Worm (Caenorhabditis elegans): ENCODE measurements around the gene tofu-1.

tofu-1 gene

ce11 chrV:10007484-10007883, 26.5 kb downstream of the tofu-1 start:
- TF ChIP-seq unc-62 (GFP tag; optimal IDR thresholded peaks at IDR 0.05) = no peak

DNA sequence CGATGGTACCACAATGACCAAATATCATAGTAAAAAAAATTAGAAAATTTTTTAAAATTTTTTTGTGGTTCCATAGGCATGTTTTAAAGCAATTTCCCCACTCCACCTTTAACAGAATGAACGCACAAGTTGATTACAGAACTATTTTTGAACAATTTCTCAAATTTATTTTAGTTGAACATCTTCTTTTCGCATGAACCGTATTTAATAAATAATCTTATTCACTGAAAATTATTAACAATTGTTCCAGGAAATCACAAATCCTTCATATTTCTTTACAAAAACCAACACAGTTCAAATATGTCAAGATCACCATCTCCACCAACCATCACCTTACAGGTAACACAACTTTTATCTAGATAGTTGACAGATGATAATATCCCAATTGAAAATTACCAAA, 30.7 kb downstream of the tofu-1 start, which contains the start of gene lea-1:
Gene lea-1 (plus strand): TSS at position 301 of the 400 bp plus-strand sequence.
- no peak for TF ChIP-seq unc-62 (GFP tag; optimal IDR thresholded peaks at IDR 0.05)

DNA sequence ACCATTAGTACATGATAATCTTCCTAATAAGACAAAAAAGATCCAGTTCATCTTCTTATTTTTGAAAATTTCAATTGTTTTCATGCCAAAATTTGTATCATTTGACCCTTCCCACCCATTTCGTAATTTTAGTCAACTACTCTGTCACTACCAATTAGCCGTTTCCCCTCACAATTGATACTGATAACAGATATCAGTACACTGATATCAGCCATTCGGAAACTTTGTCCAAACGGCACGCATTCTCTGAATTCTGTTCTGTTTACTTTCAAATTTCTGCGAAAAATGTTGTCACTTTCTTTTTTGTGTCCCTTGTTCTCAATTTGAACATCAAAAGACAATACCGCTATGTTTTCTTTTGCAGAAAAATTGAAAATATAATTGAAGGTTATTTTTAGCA, 31.7 kb downstream of the tofu-1 start:
- TF ChIP-seq unc-62 (GFP tag; optimal IDR thresholded peaks at IDR 0.05) = no peak

DNA sequence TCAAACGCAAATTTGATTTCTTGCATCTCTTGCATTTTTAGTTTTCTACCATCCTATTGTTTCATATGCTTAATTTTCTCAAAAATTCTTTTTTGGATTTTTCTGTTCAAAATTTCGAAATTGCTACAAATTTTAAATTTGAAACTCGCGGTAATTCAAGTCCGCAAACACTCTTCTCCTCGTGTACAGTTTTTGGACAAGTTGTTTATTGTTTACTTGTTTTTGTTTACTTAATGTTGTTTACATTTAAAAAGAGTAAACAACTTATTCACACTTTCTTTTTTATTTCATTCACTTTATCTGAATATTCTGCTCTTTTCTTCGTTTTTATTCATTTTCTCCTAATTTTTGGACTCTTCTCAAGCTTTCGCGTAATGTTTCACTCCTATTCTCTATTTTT, 37.3 kb downstream of the tofu-1 start:
- TF ChIP-seq unc-62 (GFP tag; optimal IDR thresholded peaks at IDR 0.05) = no peak

DNA sequence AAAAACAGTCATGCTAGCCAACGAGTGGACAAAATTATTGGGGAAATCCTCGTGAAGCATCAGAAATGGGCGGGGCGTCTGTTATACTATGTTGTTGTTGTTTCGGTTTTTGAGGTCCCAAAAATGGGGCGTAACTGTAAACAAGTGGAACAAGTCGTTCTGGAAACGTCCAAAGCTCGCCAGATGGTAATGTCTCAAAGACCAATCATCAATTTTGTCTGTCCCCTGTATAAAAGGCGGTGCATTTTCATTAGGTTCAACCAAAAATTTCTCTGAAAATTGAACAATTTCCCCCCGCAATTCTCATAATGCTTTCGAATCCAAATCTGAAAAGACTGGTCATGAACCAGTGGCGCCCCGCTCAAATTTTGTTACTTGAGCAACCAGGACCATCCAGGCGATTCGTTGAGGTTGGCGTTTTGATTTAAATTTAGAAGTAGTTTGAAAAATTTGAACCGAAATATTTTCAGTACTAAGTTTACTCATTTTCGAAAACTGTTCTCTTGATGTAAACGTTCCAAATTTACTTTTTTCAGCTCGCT, 38.2 kb downstream of the tofu-1 start:
- no peak for TF ChIP-seq unc-62 (GFP tag; optimal IDR thresholded peaks at IDR 0.05)

- TF ChIP-seq unc-62 (GFP tag; optimal IDR thresholded peaks at IDR 0.05) = no peak
Measured at ce11 chrV:10019934-10020333, 39.0 kb downstream of the tofu-1 start.

ce11 chrV:10023062-10023536, 42.2 kb downstream of the tofu-1 start:
- TF ChIP-seq unc-62 (GFP tag; optimal IDR thresholded peaks at IDR 0.05) = no peak

DNA sequence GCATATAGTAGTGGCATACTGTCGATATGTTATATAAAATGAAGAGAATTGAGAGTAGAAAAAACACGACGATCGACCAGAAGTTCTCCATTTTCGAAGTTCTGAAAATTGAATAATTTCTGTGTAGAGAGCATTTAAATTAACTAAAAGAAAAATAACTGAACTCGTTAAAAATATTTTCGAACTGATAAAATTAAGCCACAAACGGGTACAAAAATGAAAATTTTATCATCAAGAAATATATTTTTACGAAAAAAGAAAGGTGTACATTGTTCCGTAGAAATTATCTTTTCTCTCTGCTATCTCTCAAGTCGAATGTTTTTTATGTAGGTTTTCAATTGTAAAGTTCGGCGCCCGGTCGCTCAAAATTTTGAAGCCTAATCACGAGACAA, 50.0 kb downstream of the tofu-1 start, which contains the start of gene acl-2:
Gene acl-2 (minus strand): TSS at position 101 of the 392 bp plus-strand sequence.
- TF ChIP-seq unc-62 (GFP tag; optimal IDR thresholded peaks at IDR 0.05) = no peak

ce11 chrV:10031384-10032171, 50.6 kb downstream of the tofu-1 start:
- no peak for TF ChIP-seq unc-62 (GFP tag; optimal IDR thresholded peaks at IDR 0.05)
